Worm (Caenorhabditis elegans) whole organism, mixed stage, embryonic: Measurements from ENCODE around the gene ZK262.8.
"Not testable (repeated sequence)": the region's sequence is repeated elsewhere in the genome, so short reads cannot be mapped to it uniquely, and the experiment has no call there.

Source experiments
- M03D4.4 ChIP-seq: sonication (generic microtip); optimal IDR thresholded peaks from 2 replicates; lab custom pipeline; 2017; ENCODE audit warnings: mild to moderate bottlenecking, missing genetic modification characterization, missing compliant biosample characterization
- bed-3 ChIP-seq: fragments of 200-800 bp; sonication (Bioruptor generic); optimal IDR thresholded peaks from 3 replicates; lab custom pipeline; 2018; ENCODE audit warnings: mild to moderate bottlenecking, missing genetic modification characterization, moderate library complexity, missing compliant biosample characterization
- blmp-1 ChIP-seq: fragments of 150-350 bp; optimal IDR thresholded peaks from 2 replicates; lab custom pipeline; 2014; ENCODE audit warnings: missing biosample characterization, missing genetic modification characterization
- ceh-39 ChIP-seq: fragments of 150-350 bp; optimal IDR thresholded peaks from 2 replicates; lab custom pipeline; 2014; ENCODE audit warnings: missing biosample characterization, missing genetic modification characterization
- ceh-43 ChIP-seq: fragments of 200-800 bp; sonication (Bioruptor generic); optimal IDR thresholded peaks from 2 replicates; lab custom pipeline; 2018; ENCODE audit warnings: mild to moderate bottlenecking, missing genetic modification characterization, moderate library complexity, missing compliant biosample characterization
- ceh-83 ChIP-seq: fragments of 200-800 bp; sonication (Bioruptor generic); optimal IDR thresholded peaks from 2 replicates; lab custom pipeline; 2018; ENCODE audit warnings: mild to moderate bottlenecking, missing genetic modification characterization, missing compliant biosample characterization
- ces-1 ChIP-seq: fragments of 150-350 bp; optimal IDR thresholded peaks from 2 replicates; lab custom pipeline; 2014; ENCODE audit warnings: missing biosample characterization, missing genetic modification reagents, missing genetic modification characterization
- cnd-1 ChIP-seq: fragments of 200-800 bp; sonication (Bioruptor generic); optimal IDR thresholded peaks from 2 replicates; lab custom pipeline; 2018; ENCODE audit warnings: mild to moderate bottlenecking, missing genetic modification characterization, missing compliant biosample characterization
- drap-1 ChIP-seq: fragments of 200-800 bp; sonication (Bioruptor generic); optimal IDR thresholded peaks from 3 replicates; lab custom pipeline; 2018; ENCODE audit warnings: mild to moderate bottlenecking, missing genetic modification characterization, missing compliant biosample characterization
- flh-1 ChIP-seq: fragments of 200-800 bp; sonication (Bioruptor generic); optimal IDR thresholded peaks from 2 replicates; lab custom pipeline; 2018; ENCODE audit warnings: mild to moderate bottlenecking, missing genetic modification characterization, moderate library complexity, missing compliant biosample characterization
- ham-2 ChIP-seq: fragments of 200-800 bp; sonication (Bioruptor generic); optimal IDR thresholded peaks from 2 replicates; lab custom pipeline; 2018; ENCODE audit warnings: mild to moderate bottlenecking, missing genetic modification characterization, missing compliant biosample characterization
- hlh-1 ChIP-seq: fragments of 150-350 bp; optimal IDR thresholded peaks from 2 replicates; lab custom pipeline; 2014; ENCODE audit warnings: missing biosample characterization, missing genetic modification reagents, missing genetic modification characterization
- lin-13 ChIP-seq: fragments of 150-350 bp; optimal IDR thresholded peaks from 2 replicates; lab custom pipeline; 2014; ENCODE audit warnings: missing biosample characterization, missing genetic modification characterization
- lin-32 ChIP-seq: fragments of 200-800 bp; sonication (Bioruptor generic); optimal IDR thresholded peaks from 2 replicates; lab custom pipeline; 2018; ENCODE audit warnings: mild to moderate bottlenecking, missing genetic modification characterization, missing compliant biosample characterization
- lsy-2 ChIP-seq: fragments of 150-350 bp; optimal IDR thresholded peaks from 2 replicates; lab custom pipeline; 2014; ENCODE audit warnings: missing biosample characterization, missing genetic modification characterization
- mab-5 ChIP-seq: fragments of 150-350 bp; optimal IDR thresholded peaks from 2 replicates; lab custom pipeline; 2014; ENCODE audit warnings: missing biosample characterization, missing genetic modification characterization
- mep-1 ChIP-seq: fragments of 150-350 bp; optimal IDR thresholded peaks from 2 replicates; lab custom pipeline; 2017; ENCODE audit warnings: missing biosample characterization, missing genetic modification reagents, missing genetic modification characterization, inconsistent platforms
- mls-2 ChIP-seq: sonication (generic microtip); optimal IDR thresholded peaks from 2 replicates; lab custom pipeline; 2016; ENCODE audit warnings: mild to moderate bottlenecking, missing genetic modification characterization, moderate library complexity, missing compliant biosample characterization
- nhr-12 ChIP-seq: fragments of 150-350 bp; optimal IDR thresholded peaks from 2 replicates; lab custom pipeline; 2014; ENCODE audit warnings: missing biosample characterization, missing genetic modification characterization
- nhr-2 ChIP-seq: fragments of 150-350 bp; optimal IDR thresholded peaks from 2 replicates; lab custom pipeline; 2014; ENCODE audit warnings: missing biosample characterization, missing genetic modification characterization
- nhr-28 ChIP-seq: fragments of 150-350 bp; optimal IDR thresholded peaks from 2 replicates; lab custom pipeline; 2014; ENCODE audit warnings: missing biosample characterization, missing genetic modification characterization
- nhr-76 ChIP-seq: sonication (generic microtip); optimal IDR thresholded peaks from 2 replicates; lab custom pipeline; 2017; ENCODE audit warnings: missing biosample characterization, missing genetic modification characterization
- sem-2 ChIP-seq: fragments of 200-800 bp; sonication (Bioruptor generic); optimal IDR thresholded peaks from 2 replicates; lab custom pipeline; 2018; ENCODE audit warnings: mild to moderate bottlenecking, missing genetic modification characterization, missing compliant biosample characterization
- snpc-4 ChIP-seq: fragments of 150-350 bp; optimal IDR thresholded peaks from 2 replicates; lab custom pipeline; 2014; ENCODE audit warnings: missing biosample characterization, missing genetic modification characterization
- tbx-8 ChIP-seq: fragments of 200-800 bp; sonication (Bioruptor generic); optimal IDR thresholded peaks from 2 replicates; lab custom pipeline; 2018; ENCODE audit warnings: mild to moderate bottlenecking, missing genetic modification characterization, moderate library complexity, missing compliant biosample characterization
- unc-120 ChIP-seq: sonication (generic microtip); optimal IDR thresholded peaks from 2 replicates; lab custom pipeline; 2017; ENCODE audit warnings: missing genetic modification characterization, missing compliant biosample characterization; ENCODE audit not compliant: poor library complexity, severe bottlenecking
- zip-8 ChIP-seq: fragments of 150-350 bp; optimal IDR thresholded peaks from 2 replicates; lab custom pipeline; 2014; ENCODE audit warnings: missing biosample characterization, missing genetic modification characterization
- ztf-11 ChIP-seq: fragments of 150-350 bp; optimal IDR thresholded peaks from 2 replicates; lab custom pipeline; 2014; ENCODE audit warnings: missing biosample characterization, missing genetic modification characterization

Gene ZK262.8

ce11 chrV:18402743-18403142, 35.4 kb upstream of the ZK262.8 start:
- TF ChIP-seq drap-1 (GFP tag; lab: Kevin White, UChicago) (no peak), ceh-43 (no peak), blmp-1 (no peak), mls-2 (tag; lab: Kevin White, UChicago) (no peak), mep-1 (no peak), nhr-76 (no peak)

DNA sequence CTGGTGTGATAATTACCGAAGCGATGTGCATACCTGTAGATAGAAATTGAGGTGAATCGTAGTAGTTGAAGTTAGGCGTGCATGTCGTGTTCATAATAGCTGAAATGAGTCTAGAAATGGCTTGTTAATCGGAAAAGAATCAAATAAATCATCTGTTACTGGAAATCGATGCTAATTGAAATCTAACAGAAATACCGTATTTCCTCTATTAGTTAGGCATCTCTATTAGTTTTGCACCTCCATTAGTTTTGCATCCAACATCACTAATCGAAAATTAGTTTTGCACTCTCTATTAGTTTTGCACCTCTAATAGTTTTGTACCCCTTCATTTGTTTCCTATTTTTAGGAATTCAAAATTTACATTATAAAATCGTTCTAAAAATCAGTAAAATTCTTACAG, 33.4 kb upstream of the ZK262.8 start, which contains the start of gene srh-209:
Gene srh-209, minus strand, starts transcription at position 101 of the 400 bp plus-strand sequence.
- not testable (repeated sequence) for TF ChIP-seq blmp-1; cnd-1 (tag; lab: Kevin White, UChicago); ceh-39

DNA sequence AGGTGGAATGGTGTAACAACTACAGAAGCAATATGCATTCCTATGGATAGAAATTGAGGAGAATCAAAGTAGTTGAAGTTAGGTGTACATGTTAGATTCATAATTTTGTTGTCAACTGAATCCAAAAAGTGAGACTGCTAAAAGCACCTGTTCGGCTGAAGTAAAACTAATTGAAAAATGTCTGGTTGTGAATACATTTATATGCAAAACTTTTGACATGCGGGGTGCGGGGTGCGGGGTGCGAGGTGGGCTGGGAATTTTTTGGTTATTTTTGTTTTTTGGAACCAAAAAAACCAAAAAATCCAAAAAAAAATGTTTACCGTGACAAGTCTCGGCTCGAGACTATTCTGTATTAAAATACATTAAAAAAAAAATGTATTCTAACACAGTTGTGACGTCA, 28.0 kb upstream of the ZK262.8 start, which contains the start of gene srh-207:
Gene srh-207, minus strand, starts transcription at position 101 of the 400 bp plus-strand sequence.
- TF ChIP-seq hlh-1 (no peak), nhr-12 (tag; lab: Kevin White, UChicago) (no peak), mab-5 (tag; lab: Kevin White, UChicago) (no peak), nhr-28 (tag; lab: Kevin White, UChicago) (no peak), mls-2 (tag; lab: Kevin White, UChicago) (no peak), nhr-2 (no peak), zip-8 (tag; lab: Kevin White, UChicago) (no peak), drap-1 (GFP tag; lab: Kevin White, UChicago) (no peak), M03D4.4 (tag; lab: Kevin White, UChicago) (no peak), tbx-8 (no peak), ceh-83 (GFP tag; lab: Kevin White, UChicago) (no peak), bed-3 (GFP tag; lab: Kevin White, UChicago) (no peak), lin-13 (tag; lab: Kevin White, UChicago) (no peak)

- TF ChIP-seq cnd-1 (tag; lab: Kevin White, UChicago) (no peak), hlh-1 (no peak), unc-120 (tag; lab: Kevin White, UChicago) (no peak), ceh-83 (GFP tag; lab: Kevin White, UChicago) (no peak), lin-32 (GFP tag; lab: Kevin White, UChicago) (no peak), snpc-4 (tag; lab: Kevin White, UChicago) (no peak), mls-2 (tag; lab: Kevin White, UChicago) (no peak)
Observed at ce11 chrV:18412351-18412750, 25.8 kb upstream of the ZK262.8 start.

- TF ChIP-seq lin-32 (GFP tag; lab: Kevin White, UChicago) (no peak), lin-13 (tag; lab: Kevin White, UChicago) (no peak), ceh-39 (no peak), lsy-2 (tag; lab: Kevin White, UChicago) (no peak), hlh-1 (no peak), M03D4.4 (tag; lab: Kevin White, UChicago) (no peak), nhr-12 (tag; lab: Kevin White, UChicago) (no peak), ztf-11 (no peak), unc-120 (tag; lab: Kevin White, UChicago) (no peak)
Observed at ce11 chrV:18412887-18413286, 25.3 kb upstream of the ZK262.8 start, which contains the start of gene ZK262.2. ZK262.2 (minus strand) TSS chrV:18412987.

ce11 chrV:18414051-18414450, 24.1 kb upstream of the ZK262.8 start, which contains the start of gene txt-8:
txt-8 (plus strand) TSS chrV:18414351.
- no peak for TF ChIP-seq drap-1 (GFP tag; lab: Kevin White, UChicago)
- TF ChIP-seq mab-5 (tag; lab: Kevin White, UChicago) = no peak
- TF ChIP-seq ham-2 (GFP tag; lab: Kevin White, UChicago) = no peak
- TF ChIP-seq nhr-12 (tag; lab: Kevin White, UChicago) = no peak
- no peak for TF ChIP-seq blmp-1
- TF ChIP-seq flh-1 (GFP tag; lab: Kevin White, UChicago) = no peak
- no peak for TF ChIP-seq ztf-11
- TF ChIP-seq bed-3 (GFP tag; lab: Kevin White, UChicago) = no peak
- no peak for TF ChIP-seq ces-1
- TF ChIP-seq nhr-2 = no peak
- TF ChIP-seq lin-32 (GFP tag; lab: Kevin White, UChicago) = no peak
- TF ChIP-seq unc-120 (tag; lab: Kevin White, UChicago) = no peak
- no peak for TF ChIP-seq sem-2 (GFP tag; lab: Kevin White, UChicago)
- TF ChIP-seq mep-1 = no peak
- no peak for TF ChIP-seq nhr-28 (tag; lab: Kevin White, UChicago)
- TF ChIP-seq lsy-2 (tag; lab: Kevin White, UChicago) = no peak
